Worm (Caenorhabditis elegans): ENCODE data around the gene H23L24.4.

H23L24.4 gene

ce11 chrIV:8654115-8654628 is 51.2 kb downstream of the H23L24.4 start, which contains the start of gene C49C8.1:
Gene C49C8.1, plus strand, starts transcription at chrIV:8654578.
- no peak for TF ChIP-seq unc-62 (GFP tag; optimal IDR thresholded peaks at IDR 0.05)

ce11 chrIV:8653592-8653991 is 51.8 kb downstream of the H23L24.4 start, which contains the start of gene C49C8.5:
Gene C49C8.5, minus strand, starts transcription at chrIV:8653664.
- no peak for TF ChIP-seq unc-62 (GFP tag; optimal IDR thresholded peaks at IDR 0.05)
